Worm (Caenorhabditis elegans): Measurements from ENCODE around the gene wdr-48.

wdr-48 gene

ce11 chrIII:4626148-4626922 lies 47.7 kb downstream of the wdr-48 start (continued):
- no peak for TF ChIP-seq lin-54 (GFP tag; optimal IDR thresholded peaks at IDR 0.05)
- TF ChIP-seq madf-8 (GFP tag; conservative IDR thresholded peaks at IDR 0.05) = no peak
- TF ChIP-seq pbrm-1 (GFP tag; IDR thresholded peaks at IDR 0.05) = no peak
- no peak for TF ChIP-seq fkh-3 (tag; optimal IDR thresholded peaks at IDR 0.05)
- TF ChIP-seq mes-4 (tag; optimal IDR thresholded peaks at IDR 0.05) = no peak
- TF ChIP-seq let-526 (GFP tag; IDR thresholded peaks at IDR 0.05) = no peak
- no peak for TF ChIP-seq ets-4 (GFP tag; optimal IDR thresholded peaks at IDR 0.05)
- TF ChIP-seq lsl-1 (GFP tag; optimal IDR thresholded peaks at IDR 0.05) = peak; percentile 29
- TF ChIP-seq aptf-3 (GFP tag; IDR thresholded peaks at IDR 0.05) = no peak
- peak; percentile 49; the same call in 1 of the 2 replicates for TF ChIP-seq dox-1 (GFP tag; IDR thresholded peaks at IDR 0.05)
- no peak; the same call in 1 of the 2 replicates for TF ChIP-seq zfh-2 (GFP tag; conservative IDR thresholded peaks at IDR 0.05)
- no peak for TF ChIP-seq tbp1 (GFP tag; optimal IDR thresholded peaks at IDR 0.05)
- no peak for TF ChIP-seq Y53F4B.3 (GFP tag; IDR thresholded peaks at IDR 0.05)
- no peak for TF ChIP-seq ztf-25 (GFP tag; IDR thresholded peaks at IDR 0.05)
- TF ChIP-seq D2030.7 (GFP tag; IDR thresholded peaks at IDR 0.05) = no peak
- TF ChIP-seq ztf-28 (GFP tag; IDR thresholded peaks at IDR 0.05) = no peak
- TF ChIP-seq him-1 (tag; optimal IDR thresholded peaks at IDR 0.05) = no peak
- TF ChIP-seq ama-1 (optimal IDR thresholded peaks at IDR 0.05) = no peak
- TF ChIP-seq ama-1 (GFP tag; optimal IDR thresholded peaks at IDR 0.05) = no peak
- no peak for TF ChIP-seq akir-1 (GFP tag; optimal IDR thresholded peaks at IDR 0.05)

ce11 chrIII:4628165-4628564 lies 49.5 kb downstream of the wdr-48 start, which contains the start of gene clec-151:
Gene clec-151 (plus strand): TSS chrIII:4628465.
- TF ChIP-seq rpc-1 (optimal IDR thresholded peaks at IDR 0.05) = no peak
- TF ChIP-seq rpc-1 (tag; optimal IDR thresholded peaks at IDR 0.05) = no peak
- no peak for TF ChIP-seq Y53G8AR.9 (GFP tag; conservative IDR thresholded peaks at IDR 0.05)
- no peak for TF ChIP-seq madf-3 (GFP tag; IDR thresholded peaks at IDR 0.05)
- TF ChIP-seq F52B5.7 (tag; optimal IDR thresholded peaks at IDR 0.05) = no peak
- TF ChIP-seq mel-28 (tag; optimal IDR thresholded peaks at IDR 0.05; ENCODE audit: borderline replicate concordance) = no peak

Data from whole organism, young adult.